Worm (Caenorhabditis elegans) whole organism, young adult: ENCODE results near the gene T10C6.7.
"Not testable (repeated sequence)": the region's sequence is repeated elsewhere in the genome, so short reads cannot be mapped to it uniquely, and the experiment has no call there.

Experiments used
- ama-1 ChIP-seq, 3 experiments: fragments of 150-350 bp in 1 of 3; sonication (generic microtip) in 2 of 3; optimal IDR thresholded peaks; 2 replicates each; lab custom pipeline; 2014 to 2018; ENCODE audit warnings: missing biosample characterization in 2 of 3, missing genetic modification characterization in 2 of 3, missing genetic modification reagents in 2 of 3
- pha-4 ChIP-seq: fragments of 150-350 bp; sonication (generic microtip); optimal IDR thresholded peaks from 2 replicates; lab custom pipeline; 2014; ENCODE audit warnings: missing biosample characterization, missing genetic modification reagents, missing genetic modification characterization
- snpc-4 ChIP-seq, 5 experiments: fragments of 150-350 bp in 1 of 5; sonication (generic microtip) in 4 of 5; optimal IDR thresholded peaks; 2 replicates each; lab custom pipeline; 2014 to 2018; ENCODE audit warnings: missing genetic modification characterization in 5 of 5, missing biosample characterization in 3 of 5, antibody characterized with exemption in 2 of 5, mild to moderate bottlenecking in 2 of 5, missing compliant biosample characterization in 2 of 5, missing genotype in 2 of 5, moderate library complexity in 2 of 5, missing genetic modification reagents in 1 of 5

ce11 chrV:16040848-16041247, 9.3 kb upstream of the T10C6.7 start:
- not testable (repeated sequence) for TF ChIP-seq pha-4; snpc-4 (GFP tag; optimal IDR thresholded peaks at IDR 0.05; lab: Kevin White, UChicago); snpc-4 (tag; optimal IDR thresholded peaks at IDR 0.05; lab: Kevin White, UChicago); ama-1 (optimal IDR thresholded peaks at IDR 0.05; lab: Kevin White, UChicago); ama-1 (GFP tag; optimal IDR thresholded peaks at IDR 0.05; lab: Kevin White, UChicago)
